Worm (Caenorhabditis elegans) whole organism, early embryonic: ENCODE results near the gene srh-275.

Experiments
- ama-1 ChIP-seq: fragments of 150-350 bp; optimal IDR thresholded peaks from 2 replicates; lab custom pipeline; 2014
- ceh-13 ChIP-seq: fragments of 200-800 bp; sonication (Bioruptor generic); optimal IDR thresholded peaks from 2 replicates; lab custom pipeline; 2018; ENCODE audit warnings: mild to moderate bottlenecking, missing genetic modification characterization, missing compliant biosample characterization
- ets-7 ChIP-seq: sonication (generic microtip); optimal IDR thresholded peaks from 2 replicates; lab custom pipeline; 2016; ENCODE audit warnings: missing genotype, missing genetic modification characterization, missing compliant biosample characterization
- flt-1 ChIP-seq: fragments of 200-800 bp; sonication (Bioruptor generic); IDR thresholded peaks from 2 replicates; pipeline ENCODE4 v1.3.6; 2022; ENCODE audit warnings: missing genetic modification characterization, missing compliant biosample characterization
- tbx-11 ChIP-seq: fragments of 200-800 bp; sonication (Bioruptor generic); IDR thresholded peaks from 2 replicates; pipeline ENCODE4 v1.3.6; 2022; ENCODE audit warnings: missing genetic modification characterization, missing compliant biosample characterization

ce11 chrV:7341942-7342341 is 10.9 kb upstream of the srh-275 start, which contains the start of the genes nhr-263 and nhr-148:
- TF ChIP-seq tbx-11 (GFP tag; lab: Robert Waterston, UW) (no peak), ceh-13 (no peak), ets-7 (tag; lab: Kevin White, UChicago) (no peak), flt-1 (GFP tag; lab: Robert Waterston, UW) (no peak), ama-1 (no peak)
